Fruit fly (Drosophila melanogaster) whole organism, prepupa: ENCODE measurements around the gene Chrac-14.

Source experiments
- CG10669 ChIP-seq: fragments of 200-800 bp; sonication (Bioruptor generic); optimal IDR thresholded peaks from 3 replicates; lab custom pipeline; 2018; ENCODE audit warnings: missing biosample characterization, mild to moderate bottlenecking, missing genetic modification characterization, moderate library complexity
- CG16779 ChIP-seq: fragments of 200-800 bp; sonication (Bioruptor generic); optimal IDR thresholded peaks from 3 replicates; lab custom pipeline; 2017; ENCODE audit warnings: missing biosample characterization, mild to moderate bottlenecking, missing genetic modification characterization
- CG6854 ChIP-seq: fragments of 200-800 bp; sonication (Bioruptor generic); optimal IDR thresholded peaks from 2 replicates; lab custom pipeline; 2017; ENCODE audit warnings: missing biosample characterization, mild to moderate bottlenecking, missing genetic modification characterization
- CG8319 ChIP-seq: fragments of 200-800 bp; sonication (Bioruptor generic); optimal IDR thresholded peaks from 3 replicates; lab custom pipeline; 2016; ENCODE audit warnings: missing biosample characterization, missing genetic modification characterization
- Gug ChIP-seq: fragments of 200-800 bp; sonication (Bioruptor generic); IDR thresholded peaks from 2 replicates; pipeline ENCODE4 v1.3.6; 2022; ENCODE audit warnings: missing biosample characterization, missing genetic modification characterization
- Hr39 ChIP-seq: fragments of 200-800 bp; sonication (Bioruptor generic); optimal IDR thresholded peaks from 2 replicates; lab custom pipeline; 2016; ENCODE audit warnings: missing biosample characterization, missing genetic modification characterization
- Met ChIP-seq: fragments of 200-800 bp; sonication (Bioruptor generic); optimal IDR thresholded peaks from 3 replicates; lab custom pipeline; 2016; ENCODE audit warnings: missing biosample characterization, missing genetic modification characterization
- Smox ChIP-seq: fragments of 200-800 bp; sonication (Bioruptor generic); optimal IDR thresholded peaks from 3 replicates; lab custom pipeline; 2016; ENCODE audit warnings: missing biosample characterization, missing genetic modification characterization
- Sox102F ChIP-seq: fragments of 200-800 bp; sonication (Bioruptor generic); optimal IDR thresholded peaks from 2 replicates; lab custom pipeline; 2016; ENCODE audit warnings: missing biosample characterization, mild to moderate bottlenecking, missing genetic modification characterization
- eg ChIP-seq: fragments of 200-800 bp; sonication (Bioruptor generic); IDR thresholded peaks from 3 replicates; pipeline ENCODE4 v1.3.6; 2022; ENCODE audit warnings: missing biosample characterization, missing genetic modification characterization
- lz ChIP-seq: fragments of 200-800 bp; sonication (Bioruptor generic); optimal IDR thresholded peaks from 3 replicates; lab custom pipeline; 2016; ENCODE audit warnings: missing biosample characterization, missing genetic modification characterization
- pdm3 ChIP-seq: fragments of 200-800 bp; sonication (Bioruptor generic); optimal IDR thresholded peaks from 3 replicates; lab custom pipeline; 2016; ENCODE audit warnings: missing biosample characterization, missing genetic modification characterization

- no peak for TF ChIP-seq pdm3 (GFP tag; lab: Kevin White, UChicago)
- no peak for TF ChIP-seq Hr39 (GFP tag; lab: Kevin White, UChicago)
- no peak for TF ChIP-seq CG8319 (GFP tag; lab: Kevin White, UChicago)
- TF ChIP-seq CG16779 = no peak
- no peak for TF ChIP-seq CG10669 (GFP tag; lab: Kevin White, UChicago)
- TF ChIP-seq Smox = no peak
- TF ChIP-seq CG6854 = no peak
- no peak for TF ChIP-seq Met (GFP tag; lab: Kevin White, UChicago)
- TF ChIP-seq Gug (GFP tag; lab: Robert Waterston, UW) = no peak
- TF ChIP-seq Sox102F (GFP tag; lab: Kevin White, UChicago) = no peak
- no peak for TF ChIP-seq eg (GFP tag; lab: Robert Waterston, UW)
- TF ChIP-seq lz (GFP tag; lab: Kevin White, UChicago) = no peak
Observed at dm6 chr2L:8424090-8424470, 13.1 kb upstream of the Chrac-14 start.
